Fruit fly (Drosophila melanogaster): ENCODE results near the gene CG45067.

DNA sequence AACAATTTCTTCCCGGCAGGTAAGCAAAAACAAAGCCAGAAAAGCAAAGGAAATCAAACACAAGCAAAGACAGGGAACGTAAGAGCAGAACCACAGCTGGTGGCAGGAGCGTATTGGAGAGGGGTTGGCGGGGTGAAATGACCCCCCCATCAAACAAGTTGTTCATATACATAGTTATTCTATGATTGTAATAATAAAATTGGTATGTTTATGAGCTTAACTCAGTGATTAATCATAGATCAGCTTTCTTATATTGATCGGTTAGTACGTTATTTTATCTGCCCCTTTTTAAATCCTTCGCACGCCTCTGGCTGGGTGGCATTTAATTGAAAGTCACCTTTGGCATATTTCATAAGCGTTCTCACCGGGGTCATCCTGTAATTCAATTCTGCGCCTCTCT, 40.8 kb downstream of the CG45067 start:
- TF ChIP-seq kni (GFP tag; optimal IDR thresholded peaks at IDR 0.05) (no peak), CG8359 (GFP tag; optimal IDR thresholded peaks at IDR 0.05; ENCODE audit: borderline replicate concordance) (no peak), disco-r (GFP tag; optimal IDR thresholded peaks at IDR 0.05) (no peak), Lim3 (GFP tag; IDR thresholded peaks at IDR 0.05) (no peak), CG5180 (GFP tag; optimal IDR thresholded peaks at IDR 0.05) (no peak), gro (GFP tag; optimal IDR thresholded peaks at IDR 0.05) (no peak), CG18764 (GFP tag; optimal IDR thresholded peaks at IDR 0.05) (no peak), CG4328 (GFP tag; optimal IDR thresholded peaks at IDR 0.05) (no peak)

Data from whole organism, embryonic.